Worm (Caenorhabditis elegans) whole organism, young adult: Measurements from ENCODE around the gene C14B1.3.

Experiments
- C17E4.6 ChIP-seq: fragments of 200-800 bp; sonication (Bioruptor generic); IDR thresholded peaks from 2 replicates; pipeline ENCODE4 v1.3.6; 2022; ENCODE audit warnings: missing genetic modification reagents, missing genetic modification characterization, missing compliant biosample characterization
- F23B12.7 ChIP-seq: sonication (generic microtip); optimal IDR thresholded peaks from 2 replicates; lab custom pipeline; 2017; ENCODE audit warnings: missing genetic modification characterization, mild to moderate bottlenecking, missing compliant biosample characterization, antibody characterized with exemption, moderate library complexity; ENCODE audit not compliant: insufficient read depth
- F49E8.2 ChIP-seq: sonication (generic microtip); optimal IDR thresholded peaks from 3 replicates; lab custom pipeline; 2017; ENCODE audit warnings: missing genetic modification characterization, mild to moderate bottlenecking, missing compliant biosample characterization, antibody characterized with exemption, moderate library complexity; ENCODE audit not compliant: insufficient read depth
- aptf-2 ChIP-seq: fragments of 200-800 bp; sonication (Bioruptor generic); conservative IDR thresholded peaks from 2 replicates; pipeline ENCODE4 v1.3.6; 2022; ENCODE audit warnings: missing genetic modification reagents, missing genetic modification characterization, missing compliant biosample characterization
- aptf-3 ChIP-seq: fragments of 200-800 bp; sonication (Bioruptor generic); IDR thresholded peaks from 2 replicates; pipeline ENCODE4 v1.3.6; 2022; ENCODE audit warnings: missing genetic modification characterization, missing compliant biosample characterization
- ccch-3 ChIP-seq: fragments of 200-800 bp; sonication (Bioruptor generic); optimal IDR thresholded peaks from 2 replicates; lab custom pipeline; 2018; ENCODE audit warnings: mild to moderate bottlenecking, missing genetic modification characterization, missing compliant biosample characterization
- ceh-27 ChIP-seq: fragments of 200-800 bp; sonication (Bioruptor generic); optimal IDR thresholded peaks from 2 replicates; lab custom pipeline; 2018; ENCODE audit warnings: mild to moderate bottlenecking, missing genetic modification characterization, moderate library complexity, missing compliant biosample characterization
- fkh-3 ChIP-seq: sonication (generic microtip); optimal IDR thresholded peaks from 2 replicates; lab custom pipeline; 2016; ENCODE audit warnings: mild to moderate bottlenecking, missing genetic modification characterization, missing compliant biosample characterization
- hmg-1.2 ChIP-seq: fragments of 200-800 bp; sonication (Bioruptor generic); IDR thresholded peaks from 2 replicates; pipeline ENCODE4 v1.3.6; 2022; ENCODE audit warnings: missing genetic modification reagents, missing genetic modification characterization, missing compliant biosample characterization
- hmg-20 ChIP-seq: fragments of 200-800 bp; sonication (Bioruptor generic); IDR thresholded peaks from 2 replicates; pipeline ENCODE4 v1.3.6; 2022; ENCODE audit warnings: missing genetic modification reagents, missing genetic modification characterization, missing compliant biosample characterization
- hsf-1 ChIP-seq: fragments of 200-800 bp; sonication (Bioruptor generic); IDR thresholded peaks from 2 replicates; pipeline ENCODE4 v1.3.6; 2022; ENCODE audit warnings: missing genetic modification reagents, missing genetic modification characterization, missing compliant biosample characterization
- lin-26 ChIP-seq: fragments of 200-800 bp; sonication (Bioruptor generic); IDR thresholded peaks from 2 replicates; pipeline ENCODE4 v1.3.6; 2022; ENCODE audit warnings: missing genetic modification reagents, missing genetic modification characterization, missing compliant biosample characterization
- madf-8 ChIP-seq: fragments of 200-800 bp; sonication (Bioruptor generic); conservative IDR thresholded peaks from 2 replicates; pipeline ENCODE4 v1.3.6; 2022; ENCODE audit warnings: missing genetic modification reagents, missing genetic modification characterization, missing compliant biosample characterization
- mes-4 ChIP-seq: sonication (generic microtip); optimal IDR thresholded peaks from 2 replicates; lab custom pipeline; 2016; ENCODE audit warnings: missing genotype, missing genetic modification characterization, missing compliant biosample characterization
- nhr-179 ChIP-seq: sonication (generic microtip); optimal IDR thresholded peaks from 2 replicates; lab custom pipeline; 2016; ENCODE audit warnings: mild to moderate bottlenecking, missing genetic modification characterization, missing compliant biosample characterization
- pbrm-1 ChIP-seq: fragments of 200-800 bp; sonication (Bioruptor generic); IDR thresholded peaks from 2 replicates; pipeline ENCODE4 v1.3.6; 2022; ENCODE audit warnings: missing genetic modification reagents, missing genetic modification characterization, missing compliant biosample characterization
- repo-1 ChIP-seq: sonication (generic microtip); optimal IDR thresholded peaks from 2 replicates; lab custom pipeline; 2017; ENCODE audit warnings: mild to moderate bottlenecking, missing genetic modification characterization, missing compliant biosample characterization
- snpc-1.1 ChIP-seq: sonication (generic microtip); optimal IDR thresholded peaks from 2 replicates; lab custom pipeline; 2017; ENCODE audit warnings: missing genetic modification characterization, mild to moderate bottlenecking, missing compliant biosample characterization, antibody characterized with exemption, moderate library complexity, missing genotype, missing genetic modification reagents; ENCODE audit not compliant: insufficient read depth
- snpc-1.3 ChIP-seq: sonication (generic microtip); optimal IDR thresholded peaks from 2 replicates; lab custom pipeline; 2017; ENCODE audit warnings: missing genetic modification characterization, mild to moderate bottlenecking, missing compliant biosample characterization, antibody characterized with exemption, moderate library complexity, missing genotype, missing genetic modification reagents; ENCODE audit not compliant: insufficient read depth
- tlf-1 ChIP-seq: fragments of 200-800 bp; sonication (Bioruptor generic); optimal IDR thresholded peaks from 2 replicates; lab custom pipeline; 2018; ENCODE audit warnings: mild to moderate bottlenecking, missing genetic modification characterization, missing compliant biosample characterization
- ztf-25 ChIP-seq: fragments of 200-800 bp; sonication (Bioruptor generic); IDR thresholded peaks from 2 replicates; pipeline ENCODE4 v1.3.6; 2022; ENCODE audit warnings: missing genetic modification reagents, missing genetic modification characterization, missing compliant biosample characterization
- ztf-3 ChIP-seq: fragments of 200-800 bp; sonication (Bioruptor generic); optimal IDR thresholded peaks from 2 replicates; lab custom pipeline; 2018; ENCODE audit warnings: mild to moderate bottlenecking, missing genetic modification characterization, missing compliant biosample characterization

The C14B1.3 gene

ce11 chrIII:3743367-3743766 lies 40.0 kb downstream of the C14B1.3 start (continued):
- TF ChIP-seq F49E8.2 = no peak
- no peak for TF ChIP-seq lin-26 (GFP tag; lab: Robert Waterston, UW)
- TF ChIP-seq ccch-3 = no peak
- TF ChIP-seq aptf-3 = no peak
- TF ChIP-seq fkh-3 (tag; lab: Kevin White, UChicago) = no peak
- no peak for TF ChIP-seq madf-8 (GFP tag; lab: Robert Waterston, UW)

ce11 chrIII:3745138-3745537 lies 41.8 kb downstream of the C14B1.3 start, which contains the start of gene lin-48:
Gene lin-48, plus strand, starts transcription at chrIII:3745438.
- TF ChIP-seq ceh-27 = no peak
- no peak for TF ChIP-seq hmg-1.2 (GFP tag; lab: Robert Waterston, UW)
- TF ChIP-seq snpc-1.1 (tag; lab: Kevin White, UChicago) = no peak
- TF ChIP-seq C17E4.6 (GFP tag; lab: Robert Waterston, UW) = no peak
- no peak for TF ChIP-seq aptf-2 (GFP tag; lab: Robert Waterston, UW)
- no peak for TF ChIP-seq hsf-1 (GFP tag; lab: Robert Waterston, UW)
- TF ChIP-seq mes-4 (tag; lab: Kevin White, UChicago) = no peak
- TF ChIP-seq ztf-3 (GFP tag; lab: Kevin White, UChicago) = no peak
- TF ChIP-seq nhr-179 (tag; lab: Kevin White, UChicago) = no peak
- TF ChIP-seq pbrm-1 (GFP tag; lab: Robert Waterston, UW) = no peak
- TF ChIP-seq F23B12.7 (tag; lab: Kevin White, UChicago) = no peak
- no peak for TF ChIP-seq ztf-25 (GFP tag; lab: Robert Waterston, UW)
- no peak for TF ChIP-seq tlf-1 (GFP tag; lab: Kevin White, UChicago)
- no peak for TF ChIP-seq snpc-1.3 (tag; lab: Kevin White, UChicago)
- TF ChIP-seq repo-1 (tag; lab: Kevin White, UChicago) = no peak
- TF ChIP-seq hmg-20 (GFP tag; lab: Robert Waterston, UW) = no peak
